Worm (Caenorhabditis elegans): ENCODE results near the gene F13E9.13.

ce11 chrIV:10915388-10915787, 34.0 kb downstream of the F13E9.13 start, which contains the start of gene ZK593.3:
- TF ChIP-seq ztf-23 (GFP tag; IDR thresholded peaks at IDR 0.05) (no peak), ref-1 (GFP tag; conservative IDR thresholded peaks at IDR 0.05) (no peak)
